Worm (Caenorhabditis elegans) whole organism, mixed stage, embryonic: ENCODE measurements around the gene cyp-33C8.

Experiments
- blmp-1 ChIP-seq: fragments of 150-350 bp; optimal IDR thresholded peaks from 2 replicates; lab custom pipeline; 2014; ENCODE audit warnings: missing biosample characterization, missing genetic modification characterization
- ces-1 ChIP-seq: fragments of 150-350 bp; optimal IDR thresholded peaks from 2 replicates; lab custom pipeline; 2014; ENCODE audit warnings: missing biosample characterization, missing genetic modification reagents, missing genetic modification characterization
- elt-3 ChIP-seq: fragments of 150-350 bp; optimal IDR thresholded peaks from 2 replicates; lab custom pipeline; 2014; ENCODE audit warnings: missing biosample characterization, missing genetic modification characterization
- lsy-2 ChIP-seq: fragments of 150-350 bp; optimal IDR thresholded peaks from 2 replicates; lab custom pipeline; 2014; ENCODE audit warnings: missing biosample characterization, missing genetic modification characterization
- mep-1 ChIP-seq: fragments of 150-350 bp; optimal IDR thresholded peaks from 2 replicates; lab custom pipeline; 2017; ENCODE audit warnings: missing biosample characterization, missing genetic modification reagents, missing genetic modification characterization, inconsistent platforms
- nhr-12 ChIP-seq: fragments of 150-350 bp; optimal IDR thresholded peaks from 2 replicates; lab custom pipeline; 2014; ENCODE audit warnings: missing biosample characterization, missing genetic modification characterization
- nhr-237 ChIP-seq: fragments of 150-350 bp; optimal IDR thresholded peaks from 2 replicates; lab custom pipeline; 2014; ENCODE audit warnings: missing biosample characterization, missing genetic modification characterization
- pha-4 ChIP-seq: fragments of 150-350 bp; optimal IDR thresholded peaks from 2 replicates; lab custom pipeline; 2018; ENCODE audit warnings: missing biosample characterization, missing genetic modification reagents, missing genetic modification characterization
- sem-2 ChIP-seq: fragments of 200-800 bp; sonication (Bioruptor generic); optimal IDR thresholded peaks from 2 replicates; lab custom pipeline; 2018; ENCODE audit warnings: mild to moderate bottlenecking, missing genetic modification characterization, missing compliant biosample characterization
- snpc-4 ChIP-seq: fragments of 150-350 bp; optimal IDR thresholded peaks from 2 replicates; lab custom pipeline; 2014; ENCODE audit warnings: missing biosample characterization, missing genetic modification characterization
- unc-39 ChIP-seq: fragments of 150-350 bp; optimal IDR thresholded peaks from 2 replicates; lab custom pipeline; 2014; ENCODE audit warnings: missing biosample characterization, missing genetic modification characterization
- ztf-11 ChIP-seq: fragments of 150-350 bp; optimal IDR thresholded peaks from 2 replicates; lab custom pipeline; 2014; ENCODE audit warnings: missing biosample characterization, missing genetic modification characterization

ce11 chrV:3776946-3777345 lies 26.4 kb downstream of the cyp-33C8 start:
- TF ChIP-seq unc-39 (no peak), ces-1 (no peak), lsy-2 (tag; lab: Kevin White, UChicago) (no peak), blmp-1 (tag; lab: Kevin White, UChicago) (no peak), mep-1 (tag; lab: Kevin White, UChicago) (no peak), ztf-11 (tag; lab: Kevin White, UChicago) (no peak), snpc-4 (no peak), pha-4 (tag; lab: Kevin White, UChicago) (no peak), nhr-237 (tag; lab: Kevin White, UChicago) (no peak), sem-2 (GFP tag; lab: Kevin White, UChicago) (no peak), elt-3 (tag; lab: Kevin White, UChicago) (no peak), nhr-12 (no peak)
